Fruit fly (Drosophila melanogaster) S2 (cell line): ENCODE results near the gene Ilp6.

Source experiments
- CG8478 ChIP-seq: fragments of >200 bp; optimal IDR thresholded peaks from 2 replicates; lab custom pipeline; 2018
- CTCF ChIP-seq, 2 experiments: fragments of >200 bp; optimal IDR thresholded peaks; 2 replicates each; lab custom pipeline; 2018

The Ilp6 gene

DNA sequence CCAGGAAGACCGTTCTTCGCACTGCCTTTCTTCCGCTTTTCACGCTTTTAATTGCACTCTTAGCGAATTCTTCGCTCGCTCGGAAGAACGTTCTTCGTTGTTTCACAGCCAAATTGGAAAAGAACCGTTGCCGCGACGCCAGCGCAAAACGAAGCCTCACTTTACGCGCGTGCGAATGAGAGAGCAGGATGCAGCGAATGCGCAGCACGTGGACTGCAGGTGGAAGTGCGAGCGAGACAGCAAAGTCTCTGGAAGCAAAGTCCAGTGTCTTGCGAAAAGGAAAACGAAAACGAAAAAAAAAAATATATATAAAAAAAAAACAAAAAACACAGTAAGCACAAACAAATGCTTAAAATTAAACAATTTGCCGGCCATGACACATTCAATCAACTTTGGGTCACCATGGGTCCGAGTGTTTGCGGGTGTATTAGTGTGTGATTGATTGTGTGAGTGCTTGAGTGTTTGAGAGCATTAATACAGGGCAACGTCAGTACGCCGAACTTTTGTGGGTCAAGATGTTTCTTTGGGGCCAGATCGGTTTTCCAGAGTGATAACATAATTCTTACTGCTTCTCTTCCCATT lies at the start of gene Ilp6:
Gene Ilp6 (minus strand): TSS at position 103 of the 582 bp plus-strand sequence.
- TF ChIP-seq CG8478 (lab: Kevin White, UChicago) = no peak
- no peak for TF ChIP-seq CTCF (optimal IDR thresholded peaks at IDR 0.05; lab: Kevin White, UChicago)

dm6 chrX:2383121-2383848 lies 48.8 kb upstream of the Ilp6 start:
- TF ChIP-seq CTCF (optimal IDR thresholded peaks at IDR 0.05; lab: Kevin White, UChicago) (no peak), CG8478 (lab: Kevin White, UChicago) (no peak)

- TF ChIP-seq CTCF (optimal IDR thresholded peaks at IDR 0.05; lab: Kevin White, UChicago) = no peak
Observed at dm6 chrX:2366171-2366570, 31.7 kb upstream of the Ilp6 start, which contains the start of gene CG2841. TSS of gene CG2841 (minus strand) at chrX:2366356.

dm6 chrX:2365405-2365804 lies 30.9 kb upstream of the Ilp6 start:
- TF ChIP-seq CTCF (optimal IDR thresholded peaks at IDR 0.05; lab: Kevin White, UChicago) (no peak), CG8478 (lab: Kevin White, UChicago) (no peak)

DNA sequence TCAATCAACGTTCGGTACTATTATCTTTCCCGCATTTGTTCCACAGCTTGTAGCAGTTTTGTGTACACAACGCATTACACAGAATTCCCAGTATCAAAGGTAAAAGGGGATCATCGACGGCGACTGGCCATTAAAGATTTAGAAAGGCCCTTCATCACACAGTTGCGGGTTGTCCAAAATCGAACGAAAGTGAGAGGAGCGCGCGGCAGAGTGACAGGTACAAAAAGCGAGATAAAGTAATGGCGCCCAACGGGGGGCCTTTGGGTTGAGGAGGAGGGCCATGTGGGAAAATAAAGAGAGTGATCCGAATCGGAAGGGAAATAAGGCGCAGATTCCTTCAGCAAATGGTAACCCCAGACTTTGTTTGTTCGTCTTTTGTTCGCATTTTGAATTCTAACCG lies 29.3 kb upstream of the Ilp6 start:
- TF ChIP-seq CG8478 (lab: Kevin White, UChicago) = no peak
- TF ChIP-seq CTCF (optimal IDR thresholded peaks at IDR 0.05; lab: Kevin White, UChicago) = no peak

DNA sequence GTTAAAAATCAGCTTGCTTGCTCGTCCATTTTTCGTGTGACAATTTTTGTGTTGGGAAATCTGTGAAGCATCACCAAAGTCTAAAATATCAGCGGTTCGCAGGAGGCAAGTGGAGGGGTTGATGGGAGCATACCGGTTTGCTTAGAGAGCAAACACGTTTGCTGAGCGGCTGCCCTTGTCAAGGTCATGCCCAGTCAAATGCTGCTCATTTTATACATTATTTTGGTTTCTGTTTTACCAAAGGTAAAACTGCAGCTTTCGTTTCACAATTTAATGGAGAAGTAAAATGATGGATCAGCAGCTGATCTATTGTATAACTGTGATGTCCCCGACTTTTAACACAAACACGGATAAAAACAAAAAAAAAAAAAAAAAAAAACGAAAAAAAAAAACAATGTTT lies 28.0 kb upstream of the Ilp6 start:
- TF ChIP-seq CG8478 (lab: Kevin White, UChicago) = no peak
- TF ChIP-seq CTCF (optimal IDR thresholded peaks at IDR 0.05; lab: Kevin White, UChicago) = no peak

DNA sequence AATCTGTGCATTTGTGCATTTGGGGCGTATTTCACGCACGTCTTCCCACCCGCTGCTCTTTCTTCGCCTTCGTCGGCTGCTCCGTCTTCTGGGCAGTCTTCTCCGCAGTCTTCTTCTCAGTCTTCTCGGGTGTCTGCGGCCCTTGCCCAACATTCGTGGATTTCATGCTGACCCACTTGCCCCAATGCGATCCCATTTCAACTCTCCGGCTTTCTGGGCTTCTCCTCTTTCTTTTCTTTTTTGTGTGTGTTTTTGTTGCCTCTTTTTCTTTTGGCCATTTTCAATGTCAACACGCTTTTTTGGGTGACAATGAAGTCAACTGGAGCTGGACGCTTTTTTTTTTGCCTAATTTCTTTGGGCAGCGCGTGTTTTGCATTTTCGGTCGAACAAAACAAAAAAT lies 26.5 kb upstream of the Ilp6 start:
- TF ChIP-seq CG8478 (lab: Kevin White, UChicago) = no peak
- no peak for TF ChIP-seq CTCF (optimal IDR thresholded peaks at IDR 0.05; lab: Kevin White, UChicago)

DNA sequence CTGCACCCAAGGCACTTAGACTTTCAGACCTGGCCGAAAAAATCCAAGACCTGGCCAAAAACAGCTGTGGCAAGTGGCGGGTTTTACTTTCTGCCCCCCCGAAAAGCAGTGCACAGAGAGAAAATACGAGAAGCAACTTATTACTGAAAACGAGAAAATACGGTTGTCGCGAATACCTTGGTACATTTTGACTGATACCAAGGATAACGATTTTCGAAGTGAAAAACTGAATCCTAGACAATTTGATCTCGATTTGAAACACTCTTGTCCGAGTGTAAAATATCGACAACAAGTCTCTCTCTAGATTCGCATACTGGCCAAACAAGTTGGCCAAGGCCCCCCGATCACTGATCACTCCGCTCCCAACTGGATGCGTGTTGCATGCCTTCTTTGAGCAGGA lies 25.4 kb upstream of the Ilp6 start:
- TF ChIP-seq CTCF (optimal IDR thresholded peaks at IDR 0.05; lab: Kevin White, UChicago) (no peak), CG8478 (lab: Kevin White, UChicago) (no peak)

dm6 chrX:2358195-2358594 lies 23.7 kb upstream of the Ilp6 start:
- TF ChIP-seq CG8478 (lab: Kevin White, UChicago) (no peak), CTCF (optimal IDR thresholded peaks at IDR 0.05; lab: Kevin White, UChicago) (no peak)

dm6 chrX:2356441-2356840 lies 22.0 kb upstream of the Ilp6 start:
- TF ChIP-seq CG8478 (lab: Kevin White, UChicago) (no peak), CTCF (optimal IDR thresholded peaks at IDR 0.05; lab: Kevin White, UChicago) (no peak)

DNA sequence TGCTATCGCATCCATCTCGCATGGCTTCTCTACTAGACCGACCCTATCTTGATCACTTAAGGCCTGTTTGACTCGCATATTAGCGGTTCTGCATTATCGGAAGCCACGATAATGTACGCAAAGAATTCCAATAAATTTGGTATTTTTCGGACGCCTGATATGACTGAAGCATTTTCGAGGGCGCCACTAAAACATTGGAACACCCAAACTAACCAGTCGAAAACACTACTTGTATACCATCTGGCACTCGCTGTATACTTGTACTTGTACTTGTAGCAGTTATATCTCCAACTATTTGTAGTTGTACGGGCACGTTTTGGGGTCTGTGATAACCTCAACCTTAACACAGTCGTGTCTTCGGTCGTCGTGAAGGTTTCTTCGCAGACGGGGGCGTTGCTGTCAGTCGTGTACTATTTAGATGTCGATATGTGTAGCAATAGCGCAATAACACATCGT lies 21.1 kb upstream of the Ilp6 start:
- no peak for TF ChIP-seq CG8478 (lab: Kevin White, UChicago)
- no peak for TF ChIP-seq CTCF (optimal IDR thresholded peaks at IDR 0.05; lab: Kevin White, UChicago)

- TF ChIP-seq CG8478 (lab: Kevin White, UChicago) (no peak), CTCF (optimal IDR thresholded peaks at IDR 0.05; lab: Kevin White, UChicago) (no peak)
Observed at dm6 chrX:2354169-2354568, 19.7 kb upstream of the Ilp6 start.

DNA sequence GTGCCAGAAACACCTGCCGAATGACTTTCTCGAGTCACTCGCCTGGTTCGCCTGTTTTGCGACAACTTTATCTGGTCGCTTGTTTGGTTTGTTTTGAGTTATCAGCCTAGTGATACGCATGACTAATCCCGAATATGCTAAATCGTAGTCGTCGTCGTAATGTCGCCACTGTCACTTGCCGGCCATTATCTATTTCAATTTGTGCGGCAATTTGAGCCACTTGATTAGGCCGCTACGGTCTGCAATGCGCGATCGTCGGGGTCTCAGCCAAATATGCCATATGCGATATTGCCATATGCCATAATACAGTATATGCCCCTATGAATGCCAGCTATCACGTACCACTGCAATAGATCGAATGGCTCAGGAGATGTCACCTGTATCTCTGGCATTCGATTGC lies 18.4 kb upstream of the Ilp6 start:
- TF ChIP-seq CTCF (optimal IDR thresholded peaks at IDR 0.05; lab: Kevin White, UChicago) = no peak
- no peak for TF ChIP-seq CG8478 (lab: Kevin White, UChicago)

- TF ChIP-seq CTCF (optimal IDR thresholded peaks at IDR 0.05; lab: Kevin White, UChicago) = no peak
- no peak for TF ChIP-seq CG8478 (lab: Kevin White, UChicago)
Observed at dm6 chrX:2350228-2350564, 15.7 kb upstream of the Ilp6 start.

- TF ChIP-seq CG8478 (lab: Kevin White, UChicago) = no peak
Observed at dm6 chrX:2349510-2350227, 15.2 kb upstream of the Ilp6 start.
